Fruit fly (Drosophila melanogaster): ENCODE data around the gene CG6012.

Gene CG6012

dm6 chr2L:16880930-16881329 is 19.6 kb upstream of the CG6012 start:
- TF ChIP-seq rn (GFP tag; IDR thresholded peaks at IDR 0.05) (no peak), CG8301 (tag; optimal IDR thresholded peaks at IDR 0.05) (no peak), CG15710 (tag; optimal IDR thresholded peaks at IDR 0.05) (no peak), CG17806 (tag; optimal IDR thresholded peaks at IDR 0.05) (no peak), Snoo (tag; optimal IDR thresholded peaks at IDR 0.05) (no peak), EcR (GFP tag; optimal IDR thresholded peaks at IDR 0.05) (no peak), Pif1B (GFP tag; optimal IDR thresholded peaks at IDR 0.05) (peak; percentile 24), CG9948 (tag; optimal IDR thresholded peaks at IDR 0.05) (no peak), CG8159 (tag; optimal IDR thresholded peaks at IDR 0.05) (no peak), CG32121 (GFP tag; IDR thresholded peaks at IDR 0.05) (peak; percentile 41; the same call in 1 of the 2 replicates), CG10348 (GFP tag; IDR thresholded peaks at IDR 0.05) (no peak), CG4496 (GFP tag; IDR thresholded peaks at IDR 0.05) (peak; percentile 75), D1 (tag; optimal IDR thresholded peaks at IDR 0.05) (no peak), CG34367 (tag; optimal IDR thresholded peaks at IDR 0.05) (no peak), gl (tag; optimal IDR thresholded peaks at IDR 0.05) (no peak), fd96Ca (GFP tag; IDR thresholded peaks at IDR 0.05) (peak; percentile 63), Pif1A (GFP tag; optimal IDR thresholded peaks at IDR 0.05) (peak; percentile 2), CG12605 (GFP tag; IDR thresholded peaks at IDR 0.05) (peak; percentile 54; the same call in 1 of the 2 replicates), CG14655 (GFP tag; optimal IDR thresholded peaks at IDR 0.05) (no peak), Ets98B (GFP tag; IDR thresholded peaks at IDR 0.05) (peak; percentile 70), CG13204 (GFP tag; optimal IDR thresholded peaks at IDR 0.05) (peak; percentile 86)

DNA sequence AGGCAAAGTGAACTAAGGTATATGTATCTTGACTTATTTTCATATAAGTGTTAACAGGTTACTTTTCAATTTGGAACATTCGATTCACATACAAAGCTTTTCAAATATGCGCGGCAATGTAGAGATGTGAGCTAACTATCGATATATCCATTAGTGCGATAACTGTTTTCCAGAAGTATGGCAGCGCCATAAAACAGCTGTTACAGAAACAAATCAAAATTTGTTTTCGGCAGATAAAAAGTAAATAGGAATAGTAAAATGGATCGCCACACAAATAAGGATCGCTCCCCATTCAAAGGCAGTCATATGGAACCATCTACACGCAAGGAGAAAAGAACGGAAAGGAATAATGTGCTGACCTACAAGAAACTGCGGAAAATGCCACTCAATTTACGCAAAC is 18.0 kb upstream of the CG6012 start, which contains the start of the genes CG32832, CG31743 and CG34313:
Gene CG32832 (minus strand): TSS at position 3 of the 400 bp plus-strand sequence.
Gene CG31743 (plus strand): TSS at position 230 of the 400 bp plus-strand sequence.
Gene CG34313 (plus strand): TSS at position 230 of the 400 bp plus-strand sequence.
- TF ChIP-seq CG34367 (tag; optimal IDR thresholded peaks at IDR 0.05), result no peak
- TF ChIP-seq CG8159 (tag; optimal IDR thresholded peaks at IDR 0.05), result no peak
- TF ChIP-seq CG9948 (tag; optimal IDR thresholded peaks at IDR 0.05), result no peak
- no peak for TF ChIP-seq rn (GFP tag; IDR thresholded peaks at IDR 0.05)
- no peak for TF ChIP-seq Pif1B (GFP tag; optimal IDR thresholded peaks at IDR 0.05)
- no peak for TF ChIP-seq Snoo (tag; optimal IDR thresholded peaks at IDR 0.05)
- no peak for TF ChIP-seq CG8301 (tag; optimal IDR thresholded peaks at IDR 0.05)
- TF ChIP-seq CG15710 (tag; optimal IDR thresholded peaks at IDR 0.05), result no peak
- no peak for TF ChIP-seq D1 (tag; optimal IDR thresholded peaks at IDR 0.05)
- TF ChIP-seq CG14655 (GFP tag; optimal IDR thresholded peaks at IDR 0.05), result no peak
- no peak for TF ChIP-seq fd96Ca (GFP tag; IDR thresholded peaks at IDR 0.05)
- no peak for TF ChIP-seq EcR (GFP tag; optimal IDR thresholded peaks at IDR 0.05)
- no peak for TF ChIP-seq CG32121 (GFP tag; IDR thresholded peaks at IDR 0.05)
- no peak for TF ChIP-seq Ets98B (GFP tag; IDR thresholded peaks at IDR 0.05)
- TF ChIP-seq CG17806 (tag; optimal IDR thresholded peaks at IDR 0.05), result no peak
- TF ChIP-seq gl (tag; optimal IDR thresholded peaks at IDR 0.05), result no peak
- no peak for TF ChIP-seq CG10348 (GFP tag; IDR thresholded peaks at IDR 0.05)
- no peak for TF ChIP-seq CG13204 (GFP tag; optimal IDR thresholded peaks at IDR 0.05)
- TF ChIP-seq CG12605 (GFP tag; IDR thresholded peaks at IDR 0.05), result no peak

DNA sequence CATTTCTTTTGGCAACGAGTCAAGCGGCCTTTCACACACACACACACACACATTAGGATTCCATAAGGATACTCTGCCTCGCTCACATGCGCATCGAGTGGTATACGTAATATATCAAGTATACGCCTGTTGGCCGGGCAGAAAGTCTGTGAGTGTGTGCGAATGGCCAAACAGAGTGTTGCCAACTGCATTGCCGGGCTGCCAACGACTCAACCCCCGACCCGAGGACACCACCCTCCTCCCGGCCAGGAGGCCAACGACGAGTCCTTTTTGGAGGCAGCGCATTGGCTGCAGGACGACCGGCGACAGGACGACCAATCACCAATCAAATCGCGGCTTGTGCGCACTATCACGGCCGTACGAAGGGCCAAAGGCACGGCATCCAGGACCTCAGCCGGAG is 16.4 kb upstream of the CG6012 start:
- no peak for TF ChIP-seq gl (tag; optimal IDR thresholded peaks at IDR 0.05)
- no peak for TF ChIP-seq CG15710 (tag; optimal IDR thresholded peaks at IDR 0.05)
- no peak for TF ChIP-seq Pif1B (GFP tag; optimal IDR thresholded peaks at IDR 0.05)
- TF ChIP-seq CG8159 (tag; optimal IDR thresholded peaks at IDR 0.05), result no peak
- TF ChIP-seq CG14655 (GFP tag; optimal IDR thresholded peaks at IDR 0.05), result no peak
- TF ChIP-seq CG13204 (GFP tag; optimal IDR thresholded peaks at IDR 0.05), result no peak
- TF ChIP-seq CG9948 (tag; optimal IDR thresholded peaks at IDR 0.05), result no peak
- TF ChIP-seq CG10348 (GFP tag; IDR thresholded peaks at IDR 0.05), result no peak
- TF ChIP-seq CG17806 (tag; optimal IDR thresholded peaks at IDR 0.05), result no peak
- TF ChIP-seq CG32121 (GFP tag; IDR thresholded peaks at IDR 0.05), result no peak

DNA sequence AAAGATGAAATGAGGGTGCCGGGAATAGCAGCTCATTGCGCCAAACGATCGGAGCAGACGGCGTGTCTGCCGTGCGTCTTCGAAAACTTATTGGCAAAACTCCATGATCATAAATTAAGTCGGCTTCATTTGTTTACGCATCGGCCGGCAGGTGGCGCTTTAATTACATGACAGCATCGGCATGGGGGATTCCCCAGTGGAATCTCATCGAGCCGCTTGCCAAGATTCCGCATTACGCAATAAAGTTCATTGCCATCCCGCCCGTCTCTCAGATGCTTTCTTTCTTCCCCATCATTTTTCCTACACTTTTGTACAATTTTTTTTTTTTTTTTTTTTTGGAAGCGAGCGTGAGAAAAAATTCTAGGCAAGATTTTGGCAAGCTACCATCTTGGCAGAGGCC is 15.3 kb upstream of the CG6012 start:
- TF ChIP-seq Pif1B (GFP tag; optimal IDR thresholded peaks at IDR 0.05) (no peak), CG9948 (tag; optimal IDR thresholded peaks at IDR 0.05) (no peak), CG12605 (GFP tag; IDR thresholded peaks at IDR 0.05) (no peak), CG32121 (GFP tag; IDR thresholded peaks at IDR 0.05) (peak; percentile 51; the same call in 1 of the 2 replicates)

- TF ChIP-seq CG13204 (GFP tag; optimal IDR thresholded peaks at IDR 0.05), result no peak
- TF ChIP-seq CG8159 (tag; optimal IDR thresholded peaks at IDR 0.05), result no peak
- TF ChIP-seq rn (GFP tag; IDR thresholded peaks at IDR 0.05), result no peak
- peak; percentile 8 for TF ChIP-seq CG8301 (tag; optimal IDR thresholded peaks at IDR 0.05)
- TF ChIP-seq CG9948 (tag; optimal IDR thresholded peaks at IDR 0.05), result no peak
- peak; percentile 39; the same call in 1 of the 2 replicates for TF ChIP-seq CG32121 (GFP tag; IDR thresholded peaks at IDR 0.05)
- TF ChIP-seq CG17806 (tag; optimal IDR thresholded peaks at IDR 0.05), result no peak
- no peak for TF ChIP-seq Pif1A (GFP tag; optimal IDR thresholded peaks at IDR 0.05)
- TF ChIP-seq EcR (GFP tag; optimal IDR thresholded peaks at IDR 0.05), result no peak
- no peak for TF ChIP-seq CG10348 (GFP tag; IDR thresholded peaks at IDR 0.05)
- no peak; the same call in 1 of the 2 replicates for TF ChIP-seq CG12605 (GFP tag; IDR thresholded peaks at IDR 0.05)
- no peak for TF ChIP-seq D1 (tag; optimal IDR thresholded peaks at IDR 0.05)
- TF ChIP-seq fd96Ca (GFP tag; IDR thresholded peaks at IDR 0.05), result no peak
- peak; percentile 44 for TF ChIP-seq CG14655 (GFP tag; optimal IDR thresholded peaks at IDR 0.05)
- TF ChIP-seq Snoo (tag; optimal IDR thresholded peaks at IDR 0.05), result no peak
- no peak for TF ChIP-seq CG15710 (tag; optimal IDR thresholded peaks at IDR 0.05)
- TF ChIP-seq CG34367 (tag; optimal IDR thresholded peaks at IDR 0.05), result no peak
- no peak for TF ChIP-seq Pif1B (GFP tag; optimal IDR thresholded peaks at IDR 0.05)
- no peak for TF ChIP-seq gl (tag; optimal IDR thresholded peaks at IDR 0.05)
- TF ChIP-seq Ets98B (GFP tag; IDR thresholded peaks at IDR 0.05), result peak; percentile 24; the same call in 1 of the 2 replicates
- 0 out of 3 replicates have a peak, but pooled peaks have one; percentile 52 for TF ChIP-seq CG4496 (GFP tag; IDR thresholded peaks at IDR 0.05)
Measured at dm6 chr2L:16874924-16875323, 13.6 kb upstream of the CG6012 start.

DNA sequence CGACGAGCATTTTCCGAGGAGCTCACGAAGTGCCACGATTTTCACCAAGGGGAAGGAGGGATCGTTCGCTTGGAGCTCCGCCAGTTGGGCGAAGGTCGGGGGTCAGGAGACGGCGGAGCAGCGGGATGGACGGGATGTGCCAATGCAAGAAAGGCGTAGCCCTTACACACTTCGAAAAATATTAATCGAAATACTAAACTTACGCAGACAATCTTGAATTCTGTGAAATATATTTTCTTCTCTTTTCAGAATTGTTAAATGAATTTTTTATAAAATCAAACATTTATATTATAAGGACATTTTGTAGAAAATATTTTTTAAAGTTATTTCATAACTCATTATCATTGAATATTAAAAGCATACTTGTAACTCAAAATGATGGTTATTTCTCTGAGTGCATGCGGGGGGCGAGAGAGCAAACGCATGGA is 7.6 kb upstream of the CG6012 start:
- TF ChIP-seq CG14655 (GFP tag; optimal IDR thresholded peaks at IDR 0.05) (peak; percentile 68), CG8301 (tag; optimal IDR thresholded peaks at IDR 0.05) (peak; percentile 46), CG15710 (tag; optimal IDR thresholded peaks at IDR 0.05) (no peak), Snoo (tag; optimal IDR thresholded peaks at IDR 0.05) (no peak), CG17806 (tag; optimal IDR thresholded peaks at IDR 0.05) (no peak), CG12605 (GFP tag; IDR thresholded peaks at IDR 0.05) (no peak), Pif1B (GFP tag; optimal IDR thresholded peaks at IDR 0.05) (no peak), CG32121 (GFP tag; IDR thresholded peaks at IDR 0.05) (0 out of 2 replicates have a peak, but pooled peaks have one; percentile 39), Pif1A (GFP tag; optimal IDR thresholded peaks at IDR 0.05) (peak; percentile 14), CG10348 (GFP tag; IDR thresholded peaks at IDR 0.05) (0 out of 2 replicates have a peak, but pooled peaks have one; percentile 13), fd96Ca (GFP tag; IDR thresholded peaks at IDR 0.05) (no peak)
